Fruit fly (Drosophila melanogaster): ENCODE measurements around the gene Mesh1.

DNA sequence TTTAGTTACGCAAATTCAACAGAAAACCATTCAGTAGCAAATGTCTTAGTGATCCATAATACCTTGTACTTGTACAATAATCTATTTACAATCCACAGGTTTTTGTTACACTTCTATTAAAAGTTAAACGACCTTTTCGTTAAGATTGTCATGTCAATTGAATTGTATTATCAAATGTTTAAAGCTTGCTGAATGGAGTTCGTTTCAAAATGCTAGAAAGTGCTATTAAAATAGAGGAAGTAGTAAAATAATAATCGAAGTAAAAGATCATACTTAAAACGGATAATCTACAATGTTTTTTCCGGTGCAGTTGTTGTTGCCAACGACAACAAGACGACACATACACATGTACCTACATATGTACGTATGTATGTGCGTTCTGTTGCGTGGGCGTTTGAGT lies 15.7 kb upstream of the Mesh1 start:
- TF ChIP-seq CG3163 (GFP tag; optimal IDR thresholded peaks at IDR 0.05): no peak
- no peak for TF ChIP-seq CG3407 (GFP tag; optimal IDR thresholded peaks at IDR 0.05)
